Fruit fly (Drosophila melanogaster): Measurements from ENCODE around the gene CG31769.
A peak's percentile ranks its signal among the peaks of the same experiment; 100 is the strongest.

CG31769 gene

dm6 chr2L:14094606-14095005 lies 15.9 kb downstream of the CG31769 start (continued):
- TF ChIP-seq Antp (GFP tag; optimal IDR thresholded peaks at IDR 0.05) (peak; percentile 69), Fer1 (GFP tag; optimal IDR thresholded peaks at IDR 0.05) (no peak), CG6654 (GFP tag; optimal IDR thresholded peaks at IDR 0.05) (no peak), CG18476 (GFP tag; optimal IDR thresholded peaks at IDR 0.05) (no peak), CG1832 (GFP tag; optimal IDR thresholded peaks at IDR 0.05) (no peak), Bdp1 (GFP tag; optimal IDR thresholded peaks at IDR 0.05) (no peak), YL-1 (GFP tag; optimal IDR thresholded peaks at IDR 0.05) (no peak), br (optimal IDR thresholded peaks at IDR 0.05) (no peak), Adf1 (GFP tag; IDR thresholded peaks at IDR 0.05) (0 out of 2 replicates have a peak, but pooled peaks have one; percentile 44), CG8765 (GFP tag; IDR thresholded peaks at IDR 0.05) (no peak), Ets65A (GFP tag) (peak; percentile 95), dati (GFP tag; IDR thresholded peaks at IDR 0.05) (no peak), CG11398 (GFP tag; optimal IDR thresholded peaks at IDR 0.05) (no peak), cg (GFP tag; optimal IDR thresholded peaks at IDR 0.05) (no peak), gsb (GFP tag; IDR thresholded peaks at IDR 0.05) (no peak), toy (GFP tag; IDR thresholded peaks at IDR 0.05) (no peak), CG12219 (GFP tag; optimal IDR thresholded peaks at IDR 0.05) (no peak), emc (GFP tag; optimal IDR thresholded peaks at IDR 0.05) (no peak), Drgx (GFP tag; IDR thresholded peaks at IDR 0.05) (no peak), MTF-1 (GFP tag; optimal IDR thresholded peaks at IDR 0.05; ENCODE audit: borderline replicate concordance) (no peak), CG10274 (GFP tag; optimal IDR thresholded peaks at IDR 0.05) (no peak), B-H1 (GFP tag; IDR thresholded peaks at IDR 0.05) (no peak), CG17829 (tag; optimal IDR thresholded peaks at IDR 0.05) (no peak), CG8388 (GFP tag; optimal IDR thresholded peaks at IDR 0.05) (no peak), wor (GFP tag; IDR thresholded peaks at IDR 0.05) (no peak), ato (GFP tag; IDR thresholded peaks at IDR 0.05; ENCODE audit: partially characterized antibody) (no peak; the same call in 1 of the 2 replicates), Deaf1 (tag; optimal IDR thresholded peaks at IDR 0.05) (no peak), CG3407 (GFP tag; optimal IDR thresholded peaks at IDR 0.05) (no peak), pan (optimal IDR thresholded peaks at IDR 0.05) (no peak), pan (GFP tag; optimal IDR thresholded peaks at IDR 0.05 in 1 of 2, IDR thresholded peaks at IDR 0.05 in 1 of 2) (no peak), CG11247 (GFP tag; IDR thresholded peaks at IDR 0.05) (no peak), chm (GFP tag; IDR thresholded peaks at IDR 0.05) (peak; percentile 40; the same call in 1 of the 2 replicates), CG11695 (GFP tag; IDR thresholded peaks at IDR 0.05) (no peak), CG1233 (GFP tag; optimal IDR thresholded peaks at IDR 0.05) (no peak), CG2875 (GFP tag; optimal IDR thresholded peaks at IDR 0.05) (no peak), jigr1 (GFP tag; IDR thresholded peaks at IDR 0.05) (no peak), Gsc (GFP tag; IDR thresholded peaks at IDR 0.05) (no peak), mam (GFP tag; optimal IDR thresholded peaks at IDR 0.05) (peak; percentile 75), CG7745 (tag; optimal IDR thresholded peaks at IDR 0.05) (no peak), CG2129 (GFP tag; IDR thresholded peaks at IDR 0.05; ENCODE audit: partially characterized antibody) (no peak), CG6683 (GFP tag; optimal IDR thresholded peaks at IDR 0.05) (no peak), chn (GFP tag; optimal IDR thresholded peaks at IDR 0.05) (peak; percentile 39), NFAT (GFP tag; IDR thresholded peaks at IDR 0.05) (no peak), H15 (GFP tag; IDR thresholded peaks at IDR 0.05) (no peak; the same call in 2 of the 3 replicates), lab (GFP tag; optimal IDR thresholded peaks at IDR 0.05) (no peak), hth (optimal IDR thresholded peaks at IDR 0.05) (no peak), zfh1 (GFP tag; IDR thresholded peaks at IDR 0.05) (peak; percentile 66; the same call in 1 of the 3 replicates), Dip2 (GFP tag; IDR thresholded peaks at IDR 0.05) (no peak), nerfin-1 (tag; optimal IDR thresholded peaks at IDR 0.05) (no peak), CG15011 (GFP tag; optimal IDR thresholded peaks at IDR 0.05) (no peak), Sry-β (GFP tag; optimal IDR thresholded peaks at IDR 0.05) (no peak), unpg (GFP tag; optimal IDR thresholded peaks at IDR 0.05) (no peak), CG2678 (tag; optimal IDR thresholded peaks at IDR 0.05) (no peak)

All from whole organism, embryonic.